Worm (Caenorhabditis elegans): ENCODE measurements around the gene C49H3.12.

The C49H3.12 gene

DNA sequence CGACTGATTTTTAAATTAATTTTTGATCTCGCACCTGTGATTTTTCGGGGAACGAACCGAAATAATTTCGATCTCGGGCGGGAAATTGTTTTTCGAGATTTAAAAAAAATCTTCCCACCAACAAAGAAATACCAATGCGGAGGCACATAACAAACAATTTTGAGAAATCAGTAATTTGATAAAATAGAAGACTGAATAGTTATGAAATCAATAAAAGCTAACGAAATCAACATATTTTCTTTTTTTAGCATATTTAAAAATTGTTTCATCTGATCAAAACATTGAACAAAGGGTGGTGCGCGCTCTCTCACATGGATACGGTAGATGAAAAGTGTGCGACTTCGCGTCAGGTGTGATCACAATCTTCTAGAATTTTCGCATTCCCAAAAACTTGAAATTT, 31.0 kb upstream of the C49H3.12 start (continued):
- TF ChIP-seq F33H1.4 (GFP tag; IDR thresholded peaks at IDR 0.05) (peak; percentile 66), snpc-3.4 (tag; optimal IDR thresholded peaks at IDR 0.05) (peak; percentile 81), Y95B8A.8 (GFP tag; IDR thresholded peaks at IDR 0.05) (peak; percentile 44; the same call in 1 of the 2 replicates), C17E4.6 (GFP tag; IDR thresholded peaks at IDR 0.05) (0 out of 2 replicates have a peak, but pooled peaks have one; percentile 11), lin-35 (GFP tag; optimal IDR thresholded peaks at IDR 0.05) (no peak), B0336.3 (GFP tag; IDR thresholded peaks at IDR 0.05) (no peak), F49E8.2 (tag; optimal IDR thresholded peaks at IDR 0.05; ENCODE audit: insufficient read depth) (peak; percentile 81), B0035.1 (tag; optimal IDR thresholded peaks at IDR 0.05) (no peak), F39B2.1 (GFP tag; IDR thresholded peaks at IDR 0.05) (no peak), F52B5.7 (tag; optimal IDR thresholded peaks at IDR 0.05) (no peak)

DNA sequence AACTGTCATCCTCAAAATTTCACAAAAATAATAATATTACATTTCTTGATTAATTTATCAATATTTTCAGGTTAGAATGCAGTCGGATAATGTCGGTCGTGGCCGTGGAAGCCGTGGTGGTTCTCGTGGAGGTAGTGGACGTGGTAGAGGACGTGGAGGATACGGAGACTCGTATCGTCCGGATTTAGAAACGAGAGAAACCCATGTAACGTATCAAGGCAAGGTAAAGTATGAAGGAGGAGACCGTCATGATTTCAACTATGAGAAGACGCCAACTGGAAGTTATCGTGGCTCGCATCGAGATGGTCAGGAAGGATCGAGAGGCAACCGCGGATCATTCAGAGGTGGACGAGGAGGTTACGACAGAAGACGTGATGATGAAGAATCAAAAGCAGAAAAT, 30.4 kb upstream of the C49H3.12 start, which contains the start of gene frpr-10:
frpr-10 (plus strand) TSS at position 301 of the 400 bp plus-strand sequence.
- no peak for TF ChIP-seq lsy-27 (tag; optimal IDR thresholded peaks at IDR 0.05; ENCODE audit: borderline replicate concordance, insufficient read depth)
- TF ChIP-seq zfh-2 (GFP tag; conservative IDR thresholded peaks at IDR 0.05), result 0 out of 2 replicates have a peak, but pooled peaks have one; percentile 20

DNA sequence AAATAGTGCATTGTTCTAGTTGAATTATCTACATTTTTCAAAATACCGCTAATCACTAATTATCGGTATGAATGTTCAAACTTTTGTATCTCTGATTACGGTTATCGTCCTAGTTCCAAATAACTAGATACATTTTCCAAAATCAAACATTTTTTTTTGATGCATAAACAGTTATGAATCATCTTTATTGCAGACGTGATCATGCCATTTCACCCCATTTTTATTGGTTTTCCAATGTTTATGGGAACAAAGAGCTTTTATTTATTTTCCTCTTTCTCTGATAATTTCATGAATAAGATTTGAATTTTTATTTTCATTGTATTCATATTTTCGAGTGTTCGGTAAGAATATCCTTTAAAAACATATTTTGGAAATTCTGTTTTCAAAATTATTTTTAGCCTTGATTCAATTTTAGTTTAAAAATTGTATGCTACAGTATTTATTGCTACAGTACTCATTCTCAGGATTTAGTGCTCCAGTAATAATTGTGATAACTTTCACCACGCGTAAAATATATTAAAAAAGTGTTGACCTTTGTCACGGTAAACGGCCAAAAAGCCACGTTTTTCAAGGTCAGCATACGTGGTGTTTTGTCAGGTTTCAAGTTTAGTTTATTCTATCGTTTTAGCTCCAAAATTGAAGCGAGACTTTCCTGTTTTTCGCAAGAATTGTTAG, 29.7 kb upstream of the C49H3.12 start, which contains the start of gene csr-1:
csr-1 (plus strand) TSS at position 625 of the 675 bp plus-strand sequence.
- no peak for TF ChIP-seq lin-54 (GFP tag; optimal IDR thresholded peaks at IDR 0.05)
- TF ChIP-seq bed-1 (GFP tag; IDR thresholded peaks at IDR 0.05), result no peak
- TF ChIP-seq F57C9.4 (tag; optimal IDR thresholded peaks at IDR 0.05), result no peak
- TF ChIP-seq nhr-120 (GFP tag; IDR thresholded peaks at IDR 0.05), result no peak
- no peak for TF ChIP-seq lir-1 (GFP tag; conservative IDR thresholded peaks at IDR 0.05)
- no peak for TF ChIP-seq nfya-1 (tag; optimal IDR thresholded peaks at IDR 0.05; ENCODE audit: borderline replicate concordance, insufficient read depth)
- TF ChIP-seq B0019.2 (GFP tag; conservative IDR thresholded peaks at IDR 0.05), result no peak
- no peak for TF ChIP-seq ztf-25 (GFP tag; IDR thresholded peaks at IDR 0.05)
- no peak for TF ChIP-seq unc-130 (GFP tag; optimal IDR thresholded peaks at IDR 0.05)
- no peak for TF ChIP-seq tlf-1 (GFP tag; optimal IDR thresholded peaks at IDR 0.05)
- TF ChIP-seq T26A5.8 (tag; optimal IDR thresholded peaks at IDR 0.05), result no peak
- TF ChIP-seq ekl-4 (GFP tag; IDR thresholded peaks at IDR 0.05), result no peak
- no peak for TF ChIP-seq nhr-80 (tag; optimal IDR thresholded peaks at IDR 0.05)
- no peak for TF ChIP-seq hrde-1 (tag; optimal IDR thresholded peaks at IDR 0.05; ENCODE audit: borderline replicate concordance)
- TF ChIP-seq madf-6 (GFP tag; IDR thresholded peaks at IDR 0.05), result no peak
- no peak for TF ChIP-seq attf-6 (GFP tag; IDR thresholded peaks at IDR 0.05)
- no peak for TF ChIP-seq F37B4.10 (GFP tag; IDR thresholded peaks at IDR 0.05)

DNA sequence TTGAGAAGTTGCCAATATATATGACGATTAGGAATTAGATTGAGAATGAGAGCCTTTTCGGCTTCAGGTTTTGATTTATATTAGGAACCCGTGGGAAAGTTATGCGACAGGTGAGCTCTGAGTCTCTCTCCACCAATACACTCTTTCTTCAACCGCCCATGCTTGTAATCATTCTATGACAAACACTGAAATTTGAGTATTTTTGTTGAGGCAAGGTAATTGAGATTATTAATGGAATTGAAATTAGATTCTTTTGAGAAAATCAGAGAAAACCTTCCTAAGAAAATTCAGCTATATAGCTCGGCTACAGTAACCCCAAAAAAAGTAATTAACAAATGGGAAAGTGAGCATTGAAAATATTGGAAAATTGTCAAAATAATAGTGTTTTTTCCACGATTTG, 28.7 kb upstream of the C49H3.12 start, which contains the start of gene ceh-19:
ceh-19 (minus strand) TSS at position 101 of the 400 bp plus-strand sequence.
- TF ChIP-seq F33H1.4 (GFP tag; IDR thresholded peaks at IDR 0.05) (no peak), zim-3 (tag; optimal IDR thresholded peaks at IDR 0.05) (no peak)

DNA sequence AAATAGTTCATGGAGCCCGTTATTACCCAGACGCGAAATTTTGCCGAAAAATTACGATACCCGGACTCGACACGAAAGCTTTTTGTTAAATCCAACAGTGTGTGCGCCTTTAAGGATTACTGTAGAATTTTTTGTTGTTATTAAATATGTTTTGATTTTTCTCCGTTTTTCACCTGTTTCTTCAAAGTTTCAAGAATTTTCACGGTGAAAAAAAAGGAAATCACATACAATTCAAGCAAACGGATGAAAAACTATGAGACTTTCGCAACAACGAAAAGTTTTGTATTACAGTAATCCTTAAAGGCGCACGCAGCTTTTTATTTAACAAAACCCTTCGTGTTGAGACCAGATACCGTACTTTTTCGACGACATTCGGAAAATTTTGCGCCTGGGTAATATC, 26.9 kb upstream of the C49H3.12 start:
- TF ChIP-seq lsl-1 (GFP tag; optimal IDR thresholded peaks at IDR 0.05) (peak; percentile 63), ceh-100 (GFP tag; IDR thresholded peaks at IDR 0.05) (no peak)
